Fruit fly (Drosophila melanogaster): ENCODE measurements around the gene Taf9.

Taf9 gene

dm6 chrX:17829083-17829997 is 12.6 kb upstream of the Taf9 start (continued):
- TF ChIP-seq bsh (GFP tag; optimal IDR thresholded peaks at IDR 0.05) (peak; percentile 29 to 76), phol (tag; optimal IDR thresholded peaks at IDR 0.05) (peak; percentile 85), corto (GFP tag; optimal IDR thresholded peaks at IDR 0.05) (no peak), H15 (GFP tag; IDR thresholded peaks at IDR 0.05) (no peak), vnd (GFP tag; IDR thresholded peaks at IDR 0.05; ENCODE audit: partially characterized antibody) (no peak), kni (GFP tag; optimal IDR thresholded peaks at IDR 0.05) (peak; percentile 66), Sry-β (GFP tag; optimal IDR thresholded peaks at IDR 0.05) (no peak), mirr (GFP tag; optimal IDR thresholded peaks at IDR 0.05) (no peak), Xbp1 (GFP tag; optimal IDR thresholded peaks at IDR 0.05) (peak; percentile 37), CG7839 (tag; optimal IDR thresholded peaks at IDR 0.05) (peak; percentile 74), B-H2 (GFP tag; optimal IDR thresholded peaks at IDR 0.05) (no peak), Six4 (GFP tag; optimal IDR thresholded peaks at IDR 0.05) (peak; percentile 29), PHDP (tag; optimal IDR thresholded peaks at IDR 0.05) (peak; percentile 48), Oli (tag; optimal IDR thresholded peaks at IDR 0.05) (peak; percentile 84), so (GFP tag; IDR thresholded peaks at IDR 0.05) (no peak; the same call in 1 of the 3 replicates), kah (GFP tag; optimal IDR thresholded peaks at IDR 0.05) (peak; percentile 38), chif (GFP tag; optimal IDR thresholded peaks at IDR 0.05) (peak; percentile 56 to 69), az2 (GFP tag; optimal IDR thresholded peaks at IDR 0.05) (peak; percentile 54), CG13424 (tag; optimal IDR thresholded peaks at IDR 0.05) (peak; percentile 70), da (GFP tag; optimal IDR thresholded peaks at IDR 0.05) (no peak), sqz (GFP tag; optimal IDR thresholded peaks at IDR 0.05) (peak; percentile 64), zen (tag; optimal IDR thresholded peaks at IDR 0.05) (peak; percentile 78), CG1792 (GFP tag; optimal IDR thresholded peaks at IDR 0.05) (peak; percentile 13), CG12104 (GFP tag; optimal IDR thresholded peaks at IDR 0.05) (peak; percentile 35), Side (GFP tag; optimal IDR thresholded peaks at IDR 0.05) (no peak), CG2875 (GFP tag; optimal IDR thresholded peaks at IDR 0.05) (peak; percentile 62), bcd (GFP tag; optimal IDR thresholded peaks at IDR 0.05) (peak; percentile 51), Usf (GFP tag; optimal IDR thresholded peaks at IDR 0.05) (peak; percentile 21), CG12659 (GFP tag; optimal IDR thresholded peaks at IDR 0.05) (peak; percentile 36), pros (GFP tag; optimal IDR thresholded peaks at IDR 0.05) (peak; percentile 72), Lhr (GFP tag; optimal IDR thresholded peaks at IDR 0.05) (peak; percentile 70), Lpt (GFP tag; optimal IDR thresholded peaks at IDR 0.05) (no peak), en (GFP tag; optimal IDR thresholded peaks at IDR 0.05) (peak; percentile 40), slp2 (GFP tag; optimal IDR thresholded peaks at IDR 0.05) (peak; percentile 30), fd3F (GFP tag; optimal IDR thresholded peaks at IDR 0.05) (no peak), hbn (GFP tag; IDR thresholded peaks at IDR 0.05; ENCODE audit: partially characterized antibody) (no peak), ranshi (GFP tag; IDR thresholded peaks at IDR 0.05) (0 out of 2 replicates have a peak, but pooled peaks have one; percentile 11), CG4328 (GFP tag; optimal IDR thresholded peaks at IDR 0.05) (peak; percentile 18), Optix (GFP tag; IDR thresholded peaks at IDR 0.05) (no peak), lola (GFP tag; optimal IDR thresholded peaks at IDR 0.05) (peak in 1 of 3 experiments; percentile 87), CG12071 (GFP tag; optimal IDR thresholded peaks at IDR 0.05) (no peak), BtbVII (GFP tag; optimal IDR thresholded peaks at IDR 0.05) (no peak), CG18476 (GFP tag; optimal IDR thresholded peaks at IDR 0.05) (peak; percentile 24), Jarid2 (GFP tag; optimal IDR thresholded peaks at IDR 0.05) (peak; percentile 15), CG7372 (GFP tag; IDR thresholded peaks at IDR 0.05) (no peak), E2f2 (GFP tag; IDR thresholded peaks at IDR 0.05) (peak; percentile 29; the same call in 1 of the 2 replicates), gsb-n (tag; optimal IDR thresholded peaks at IDR 0.05) (peak; percentile 63)

Data from whole organism, embryonic.